Worm (Caenorhabditis elegans): ENCODE measurements around the gene mcd-1.
A peak's percentile ranks its signal among the peaks of the same experiment; 100 is the strongest.

Gene mcd-1

ce11 chrII:13872191-13872889 lies 16.0 kb upstream of the mcd-1 start, which contains the start of the genes cup-14 and ndub-8 (continued):
- TF ChIP-seq ztf-11 (tag; optimal IDR thresholded peaks at IDR 0.05) (peak in 1 of 2 experiments; percentile 68), egl-27 (tag; optimal IDR thresholded peaks at IDR 0.05) (no peak), tbx-2 (tag; optimal IDR thresholded peaks at IDR 0.05) (peak; percentile 92), zag-1 (tag; optimal IDR thresholded peaks at IDR 0.05) (peak; percentile 36), lir-3 (tag; optimal IDR thresholded peaks at IDR 0.05; ENCODE audit: poor library complexity) (no peak), ceh-8 (GFP tag; optimal IDR thresholded peaks at IDR 0.05) (peak; percentile 72), sup-37 (GFP tag; optimal IDR thresholded peaks at IDR 0.05) (peak; percentile 66), elt-3 (tag; optimal IDR thresholded peaks at IDR 0.05) (peak in 3 of 6 experiments; percentile 8 to 85 (median 62)), lin-13 (GFP tag; optimal IDR thresholded peaks at IDR 0.05) (peak; percentile 71), unc-30 (tag; optimal IDR thresholded peaks at IDR 0.05) (no peak), blmp-1 (tag; optimal IDR thresholded peaks at IDR 0.05) (peak; percentile 37), jun-1 (tag; optimal IDR thresholded peaks at IDR 0.05) (peak; percentile 84), nhr-11 (tag; optimal IDR thresholded peaks at IDR 0.05) (peak; percentile 80), ama-1 (optimal IDR thresholded peaks at IDR 0.05) (peak; percentile 71), ces-1 (GFP tag; optimal IDR thresholded peaks at IDR 0.05) (no peak), lsy-2 (tag; optimal IDR thresholded peaks at IDR 0.05) (peak; percentile 100), nhr-76 (tag; optimal IDR thresholded peaks at IDR 0.05) (no peak), nhr-19 (GFP tag; conservative IDR thresholded peaks at IDR 0.05) (peak; percentile 90), nhr-90 (tag; optimal IDR thresholded peaks at IDR 0.05; ENCODE audit: poor library complexity) (peak; percentile 93), xbp-1 (tag; optimal IDR thresholded peaks at IDR 0.05) (peak; percentile 90), nhr-47 (tag; optimal IDR thresholded peaks at IDR 0.05) (peak; percentile 95), zip-4 (GFP tag; optimal IDR thresholded peaks at IDR 0.05) (no peak), hlh-17 (GFP tag; optimal IDR thresholded peaks at IDR 0.05; ENCODE audit: borderline replicate concordance) (no peak), aly-2 (tag; optimal IDR thresholded peaks at IDR 0.05) (peak; percentile 89), lin-35 (GFP tag; optimal IDR thresholded peaks at IDR 0.05) (peak; percentile 80 to 87), tlp-1 (tag; optimal IDR thresholded peaks at IDR 0.05) (no peak), pag-3 (tag; optimal IDR thresholded peaks at IDR 0.05; ENCODE audit: borderline replicate concordance, insufficient read depth) (no peak), ceh-88 (GFP tag; IDR thresholded peaks at IDR 0.05) (peak; percentile 62; the same call in 1 of the 2 replicates), vab-15 (tag; optimal IDR thresholded peaks at IDR 0.05) (peak; percentile 50), dpl-1 (GFP tag; optimal IDR thresholded peaks at IDR 0.05) (peak; percentile 80 to 84 (median 82)), elt-2 (tag; optimal IDR thresholded peaks at IDR 0.05) (peak; percentile 65), fkh-4 (tag; optimal IDR thresholded peaks at IDR 0.05; ENCODE audit: borderline replicate concordance) (peak; percentile 41), efl-1 (optimal IDR thresholded peaks at IDR 0.05) (peak; percentile 90 to 94), efl-1 (GFP tag; optimal IDR thresholded peaks at IDR 0.05 in 1 of 2) (peak; percentile 83 to 98), nhr-28 (tag; optimal IDR thresholded peaks at IDR 0.05) (no peak), C34B4.2 (tag; optimal IDR thresholded peaks at IDR 0.05) (no peak), alr-1 (tag; optimal IDR thresholded peaks at IDR 0.05; ENCODE audit: borderline replicate concordance) (no peak), lin-14 (GFP tag; optimal IDR thresholded peaks at IDR 0.05) (no peak), dsc-1 (tag; optimal IDR thresholded peaks at IDR 0.05) (peak; percentile 92), unc-86 (tag; optimal IDR thresholded peaks at IDR 0.05) (peak; percentile 90), fos-1 (tag; optimal IDR thresholded peaks at IDR 0.05) (peak; percentile 86), lin-15B (tag; optimal IDR thresholded peaks at IDR 0.05) (peak; percentile 58), sox-4 (tag; optimal IDR thresholded peaks at IDR 0.05) (peak; percentile 75), ceh-63 (GFP tag; optimal IDR thresholded peaks at IDR 0.05) (no peak), fkh-8 (tag; optimal IDR thresholded peaks at IDR 0.05) (peak; percentile 88), snu-23 (GFP tag; optimal IDR thresholded peaks at IDR 0.05) (peak; percentile 95), isw-1 (GFP tag; IDR thresholded peaks at IDR 0.05) (peak; percentile 91), C16A3.4 (tag; optimal IDR thresholded peaks at IDR 0.05) (peak; percentile 92), nhr-237 (tag; optimal IDR thresholded peaks at IDR 0.05) (peak; percentile 16), nhr-71 (tag; optimal IDR thresholded peaks at IDR 0.05) (peak; percentile 95), nhr-84 (tag; optimal IDR thresholded peaks at IDR 0.05) (no peak)

Data from whole organism, L1 larva.